Fruit fly (Drosophila melanogaster) whole organism, embryonic: ENCODE measurements around the gene MP1.
A peak's percentile ranks its signal among the peaks of the same experiment; 100 is the strongest.

Experiments used
- Ada2b ChIP-seq: fragments of 200-800 bp; sonication (Bioruptor generic); IDR thresholded peaks from 2 replicates; pipeline ENCODE4 v1.3.6; 2022; ENCODE audit warnings: missing biosample characterization, missing genetic modification characterization
- Bteb2 ChIP-seq: fragments of 200-800 bp; sonication (Bioruptor generic); optimal IDR thresholded peaks from 2 replicates; lab custom pipeline; 2016; ENCODE audit warnings: missing biosample characterization, missing genetic modification characterization
- CG11723 ChIP-seq: fragments of 200-800 bp; sonication (Bioruptor generic); optimal IDR thresholded peaks from 2 replicates; lab custom pipeline; 2017; ENCODE audit warnings: missing biosample characterization, mild to moderate bottlenecking, missing genetic modification characterization
- CG12219 ChIP-seq: fragments of 200-800 bp; sonication (Bioruptor generic); optimal IDR thresholded peaks from 3 replicates; lab custom pipeline; 2018; ENCODE audit warnings: missing biosample characterization, mild to moderate bottlenecking, missing genetic modification characterization
- CG12659 ChIP-seq: fragments of 200-800 bp; sonication (Bioruptor generic); optimal IDR thresholded peaks from 3 replicates; lab custom pipeline; 2017; ENCODE audit warnings: mild to moderate bottlenecking, missing biosample characterization, missing genetic modification reagents, missing genetic modification characterization
- CG14710 ChIP-seq: fragments of 200-800 bp; sonication (Bioruptor generic); optimal IDR thresholded peaks from 3 replicates; lab custom pipeline; 2019; ENCODE audit warnings: missing biosample characterization, mild to moderate bottlenecking, missing genetic modification characterization, moderate library complexity
- CG14965 ChIP-seq: fragments of 200-800 bp; sonication (Bioruptor generic); optimal IDR thresholded peaks from 2 replicates; lab custom pipeline; 2016; ENCODE audit warnings: missing biosample characterization, missing genetic modification characterization, borderline replicate concordance
- CG15696 ChIP-seq: fragments of 200-800 bp; sonication (Bioruptor generic); optimal IDR thresholded peaks from 2 replicates; lab custom pipeline; 2019; ENCODE audit warnings: missing biosample characterization, mild to moderate bottlenecking, missing genetic modification characterization, moderate library complexity
- CG18262 ChIP-seq: fragments of 200-800 bp; optimal IDR thresholded peaks from 3 replicates; lab custom pipeline; 2019; ENCODE audit warnings: missing biosample characterization, mild to moderate bottlenecking, missing genetic modification characterization, moderate library complexity
- CG2120 ChIP-seq: fragments of 200-800 bp; sonication (Bioruptor generic); optimal IDR thresholded peaks from 3 replicates; lab custom pipeline; 2016; ENCODE audit warnings: missing biosample characterization, missing genetic modification characterization
- CG3065 ChIP-seq: fragments of 200-800 bp; sonication (Bioruptor generic); optimal IDR thresholded peaks from 2 replicates; lab custom pipeline; 2016; ENCODE audit warnings: missing biosample characterization, missing genetic modification characterization
- CG3281 ChIP-seq: fragments of 200-800 bp; sonication (Bioruptor generic); optimal IDR thresholded peaks from 3 replicates; lab custom pipeline; 2017; ENCODE audit warnings: missing biosample characterization, mild to moderate bottlenecking, missing genetic modification characterization
- CG42726 ChIP-seq: fragments of 200-800 bp; sonication (Bioruptor generic); IDR thresholded peaks from 2 replicates; pipeline ENCODE4 v1.3.6; 2022; ENCODE audit warnings: missing biosample characterization, missing genetic modification characterization; ENCODE audit not compliant: partially characterized antibody
- CG4282 ChIP-seq: fragments of 200-800 bp; sonication (Bioruptor generic); optimal IDR thresholded peaks from 2 replicates; lab custom pipeline; 2016; ENCODE audit warnings: missing biosample characterization, missing genetic modification characterization
- CG7987 ChIP-seq: fragments of 200-800 bp; sonication (Bioruptor generic); optimal IDR thresholded peaks from 2 replicates; lab custom pipeline; 2018; ENCODE audit warnings: missing biosample characterization, mild to moderate bottlenecking, missing genetic modification characterization, moderate library complexity
- CG8944 ChIP-seq: fragments of 200-800 bp; sonication (Bioruptor generic); optimal IDR thresholded peaks from 3 replicates; lab custom pipeline; 2016; ENCODE audit warnings: missing biosample characterization, missing genetic modification characterization
- CG9609 ChIP-seq: fragments of 200-800 bp; sonication (Bioruptor generic); optimal IDR thresholded peaks from 3 replicates; lab custom pipeline; 2016; ENCODE audit warnings: missing biosample characterization, missing genetic modification characterization
- CkIIα-i1 ChIP-seq: fragments of 200-800 bp; sonication (Bioruptor generic); IDR thresholded peaks from 2 replicates; pipeline ENCODE4 v1.3.6; 2022; ENCODE audit warnings: missing biosample characterization, missing genetic modification characterization
- HHEX ChIP-seq: fragments of 200-800 bp; sonication (Bioruptor generic); optimal IDR thresholded peaks from 3 replicates; lab custom pipeline; 2017; ENCODE audit warnings: missing biosample characterization, mild to moderate bottlenecking, missing genetic modification characterization, missing genetic modification reagents
- HLH4C ChIP-seq: fragments of 200-800 bp; sonication (Bioruptor generic); IDR thresholded peaks from 3 replicates; pipeline ENCODE4 v1.3.6; 2022; ENCODE audit warnings: missing biosample characterization, missing genetic modification characterization; ENCODE audit not compliant: partially characterized antibody
- Hr51 ChIP-seq, 2 experiments: fragments of 200-800 bp; sonication (Bioruptor generic); optimal IDR thresholded peaks; 2 replicates in 1 of 2; 3 replicates in 1 of 2; lab custom pipeline; 2016 to 2018; ENCODE audit warnings: missing biosample characterization in 2 of 2, missing genetic modification characterization in 2 of 2, mild to moderate bottlenecking in 1 of 2, moderate library complexity in 1 of 2
- Med ChIP-seq: fragments of 200-800 bp; sonication (Bioruptor generic); peaks from one replicate; lab custom pipeline; 2016; ENCODE audit warnings: missing biosample characterization, missing genetic modification characterization, mild to moderate bottlenecking, inconsistent platforms, moderate library complexity
- Meics ChIP-seq: fragments of 200-800 bp; sonication (Bioruptor generic); optimal IDR thresholded peaks from 2 replicates; lab custom pipeline; 2017; ENCODE audit warnings: missing biosample characterization, mild to moderate bottlenecking, missing genetic modification characterization
- Oaz ChIP-seq: fragments of 200-800 bp; sonication (Bioruptor generic); IDR thresholded peaks from 2 replicates; pipeline ENCODE4 v1.3.6; 2022; ENCODE audit warnings: missing biosample characterization, missing genetic modification characterization
- Trl ChIP-seq, 3 experiments: fragments of >200 bp in 2 of 3; fragments of 200-800 bp in 1 of 3; sonication (Bioruptor generic) in 1 of 3; optimal IDR thresholded peaks; 2 replicates in 1 of 3; 3 replicates in 2 of 3; lab custom pipeline; 2016 to 2017; ENCODE audit warnings: missing biosample characterization in 1 of 3, missing genetic modification characterization in 1 of 3
- amos ChIP-seq: fragments of 200-800 bp; sonication (Bioruptor generic); IDR thresholded peaks from 2 replicates; pipeline ENCODE4 v1.3.6; 2022; ENCODE audit warnings: missing biosample characterization, missing genetic modification characterization; ENCODE audit not compliant: partially characterized antibody
- ap ChIP-seq: fragments of 200-800 bp; sonication (Bioruptor generic); IDR thresholded peaks from 2 replicates; pipeline ENCODE4 v1.3.6; 2022; ENCODE audit warnings: missing biosample characterization, missing genetic modification characterization
- az2 ChIP-seq: fragments of 200-800 bp; sonication (Bioruptor generic); optimal IDR thresholded peaks from 3 replicates; lab custom pipeline; 2016; ENCODE audit warnings: missing biosample characterization, missing genetic modification characterization
- br ChIP-seq: fragments of >200 bp; optimal IDR thresholded peaks from 2 replicates; lab custom pipeline; 2017
- bsh ChIP-seq, 2 experiments: fragments of 200-800 bp; sonication (Bioruptor generic); optimal IDR thresholded peaks; 2 replicates each; lab custom pipeline; 2017 to 2018; ENCODE audit warnings: mild to moderate bottlenecking in 2 of 2, missing biosample characterization in 2 of 2, missing genetic modification characterization in 2 of 2, moderate library complexity in 1 of 2
- crol ChIP-seq: fragments of 200-800 bp; sonication (Bioruptor generic); IDR thresholded peaks from 2 replicates; pipeline ENCODE4 v1.3.6; 2022; ENCODE audit warnings: missing biosample characterization, missing genetic modification characterization
- fu2 ChIP-seq: fragments of 200-800 bp; sonication (Bioruptor generic); optimal IDR thresholded peaks from 2 replicates; lab custom pipeline; 2016; ENCODE audit warnings: missing biosample characterization, missing genetic modification characterization
- grn ChIP-seq: fragments of 200-800 bp; sonication (Bioruptor generic); optimal IDR thresholded peaks from 3 replicates; lab custom pipeline; 2017; ENCODE audit warnings: missing biosample characterization, missing genetic modification characterization
- hbn ChIP-seq: fragments of 200-800 bp; sonication (Bioruptor generic); IDR thresholded peaks from 2 replicates; pipeline ENCODE4 v1.3.6; 2022; ENCODE audit warnings: missing biosample characterization, missing genetic modification characterization; ENCODE audit not compliant: partially characterized antibody
- klu ChIP-seq: fragments of 200-800 bp; sonication (Bioruptor generic); IDR thresholded peaks from 2 replicates; pipeline ENCODE4 v1.3.6; 2022; ENCODE audit warnings: missing biosample characterization, missing genetic modification characterization
- kni ChIP-seq: fragments of 200-800 bp; sonication (Bioruptor generic); optimal IDR thresholded peaks from 3 replicates; lab custom pipeline; 2017; ENCODE audit warnings: mild to moderate bottlenecking, missing biosample characterization, missing genetic modification reagents, missing genetic modification characterization
- lab ChIP-seq: fragments of 200-800 bp; sonication (Bioruptor generic); optimal IDR thresholded peaks from 3 replicates; lab custom pipeline; 2017; ENCODE audit warnings: missing biosample characterization, missing genetic modification characterization, mild to moderate bottlenecking, moderate library complexity, missing genetic modification reagents
- lov ChIP-seq, 2 experiments: fragments of 200-800 bp in 1 of 2; fragments of >200 bp in 1 of 2; sonication (Bioruptor generic) in 1 of 2; IDR thresholded peaks in 1 of 2; optimal IDR thresholded peaks in 1 of 2; 2 replicates in 1 of 2; 3 replicates in 1 of 2; pipeline versions ENCODE4 v1.3.6 to Lab custom; 2017 to 2022; ENCODE audit warnings: missing biosample characterization in 1 of 2, missing genetic modification characterization in 1 of 2
- luna ChIP-seq: fragments of 200-800 bp; sonication (Bioruptor generic); optimal IDR thresholded peaks from 2 replicates; lab custom pipeline; 2016; ENCODE audit warnings: missing biosample characterization, missing genetic modification characterization
- mam ChIP-seq: fragments of 200-800 bp; sonication (Bioruptor generic); optimal IDR thresholded peaks from 3 replicates; lab custom pipeline; 2016; ENCODE audit warnings: missing biosample characterization, missing genetic modification characterization
- mirr ChIP-seq: fragments of 200-800 bp; sonication (Bioruptor generic); optimal IDR thresholded peaks from 3 replicates; lab custom pipeline; 2018; ENCODE audit warnings: missing biosample characterization, mild to moderate bottlenecking, missing genetic modification characterization
- otp ChIP-seq: fragments of 200-800 bp; sonication (Bioruptor generic); IDR thresholded peaks from 3 replicates; pipeline ENCODE4, ENCODE4 v1.3.6; 2022; ENCODE audit warnings: missing biosample characterization, missing genetic modification characterization
- schlank ChIP-seq: fragments of 200-800 bp; sonication (Bioruptor generic); optimal IDR thresholded peaks from 2 replicates; lab custom pipeline; 2018; ENCODE audit warnings: missing biosample characterization, mild to moderate bottlenecking, missing genetic modification characterization
- shn ChIP-seq: fragments of 200-800 bp; sonication (Bioruptor generic); optimal IDR thresholded peaks from 3 replicates; lab custom pipeline; 2016; ENCODE audit warnings: missing biosample characterization, missing genetic modification characterization
- slbo ChIP-seq: fragments of 200-800 bp; sonication (Bioruptor generic); IDR thresholded peaks from 2 replicates; pipeline ENCODE4 v1.3.6; 2022; ENCODE audit warnings: missing biosample characterization, missing genetic modification characterization
- stwl ChIP-seq: fragments of 200-800 bp; sonication (Bioruptor generic); optimal IDR thresholded peaks from 3 replicates; lab custom pipeline; 2018; ENCODE audit warnings: missing biosample characterization, mild to moderate bottlenecking, missing genetic modification characterization, moderate library complexity
- sug ChIP-seq: fragments of 200-800 bp; optimal IDR thresholded peaks from 2 replicates; lab custom pipeline; 2019; ENCODE audit warnings: missing biosample characterization, mild to moderate bottlenecking, missing genetic modification characterization, moderate library complexity
- tup ChIP-seq: fragments of 200-800 bp; sonication (Bioruptor generic); optimal IDR thresholded peaks from 2 replicates; lab custom pipeline; 2016; ENCODE audit warnings: missing biosample characterization, mild to moderate bottlenecking, missing genetic modification characterization, moderate library complexity
- wdn ChIP-seq: fragments of 200-800 bp; sonication (Bioruptor generic); IDR thresholded peaks from 2 replicates; pipeline ENCODE4 v1.3.6; 2022; ENCODE audit warnings: missing biosample characterization, missing genetic modification characterization

Gene MP1

dm6 chr3R:4311067-4311723 lies 3.5 kb downstream of the MP1 start, which contains the start of gene Suv3 (continued):
- no peak for TF ChIP-seq amos (GFP tag; lab: Robert Waterston, UW)
- TF ChIP-seq CG18262 (tag; lab: Kevin White, UChicago) = peak; percentile 70
- no peak for TF ChIP-seq stwl (tag; lab: Kevin White, UChicago)
- TF ChIP-seq fu2 (GFP tag; lab: Kevin White, UChicago) = no peak
- TF ChIP-seq slbo (GFP tag; lab: Robert Waterston, UW) = peak; percentile 62; the same call in 1 of the 2 replicates
- no peak for TF ChIP-seq schlank (tag; lab: Kevin White, UChicago)
- TF ChIP-seq CG12659 (GFP tag; lab: Kevin White, UChicago) = peak; percentile 26
- no peak for TF ChIP-seq CG8944 (GFP tag; lab: Kevin White, UChicago)
- TF ChIP-seq Hr51 (GFP tag; optimal IDR thresholded peaks at IDR 0.05; lab: Kevin White, UChicago) = peak in 1 of 2 experiments; percentile 58
- no peak for TF ChIP-seq CG14965 (GFP tag; lab: Kevin White, UChicago)
- TF ChIP-seq CG14710 (tag; lab: Kevin White, UChicago) = peak; percentile 44
- TF ChIP-seq az2 (GFP tag; lab: Kevin White, UChicago) = peak; percentile 26
- TF ChIP-seq Ada2b (GFP tag; lab: Robert Waterston, UW) = no peak
- no peak for TF ChIP-seq HHEX (GFP tag; lab: Kevin White, UChicago)
- no peak for TF ChIP-seq CG42726 (GFP tag; lab: Robert Waterston, UW)
- TF ChIP-seq CG2120 (GFP tag; lab: Kevin White, UChicago) = peak; percentile 31
- no peak for TF ChIP-seq tup (GFP tag; lab: Kevin White, UChicago)
- no peak for TF ChIP-seq hbn (GFP tag; lab: Robert Waterston, UW)
- TF ChIP-seq lab (GFP tag; lab: Kevin White, UChicago) = no peak
- TF ChIP-seq grn (GFP tag; lab: Kevin White, UChicago) = no peak
- TF ChIP-seq CG7987 = no peak
- no peak for TF ChIP-seq CG4282
- no peak for TF ChIP-seq br (lab: Kevin White, UChicago)
- TF ChIP-seq crol (GFP tag; lab: Robert Waterston, UW) = no peak
- no peak for TF ChIP-seq Oaz (GFP tag; lab: Robert Waterston, UW)
- peak; percentile 7 for TF ChIP-seq CG3281 (GFP tag; lab: Kevin White, UChicago)
- TF ChIP-seq CG9609 = no peak
- TF ChIP-seq otp (GFP tag; lab: Robert Waterston, UW) = no peak
- TF ChIP-seq CG3065 (GFP tag; lab: Kevin White, UChicago) = no peak
- TF ChIP-seq bsh (GFP tag; optimal IDR thresholded peaks at IDR 0.05; lab: Kevin White, UChicago) = peak in 1 of 2 experiments; percentile 32
- TF ChIP-seq luna (GFP tag; lab: Kevin White, UChicago) = no peak
- TF ChIP-seq wdn (GFP tag; lab: Robert Waterston, UW) = no peak
- TF ChIP-seq lov (optimal IDR thresholded peaks at IDR 0.05; lab: Kevin White, UChicago) = no peak
- no peak for TF ChIP-seq lov (GFP tag; IDR thresholded peaks at IDR 0.05; lab: Robert Waterston, UW)
- no peak for TF ChIP-seq mam (GFP tag; lab: Kevin White, UChicago)
- no peak for TF ChIP-seq CG11723 (GFP tag; lab: Kevin White, UChicago)
- TF ChIP-seq sug = peak; percentile 55
- no peak for TF ChIP-seq kni (GFP tag; lab: Kevin White, UChicago)
- TF ChIP-seq shn (GFP tag; lab: Kevin White, UChicago) = no peak
- no peak for TF ChIP-seq klu (GFP tag; lab: Robert Waterston, UW)
- TF ChIP-seq CG12219 (GFP tag; lab: Kevin White, UChicago) = no peak
- no peak for TF ChIP-seq Bteb2 (GFP tag; lab: Kevin White, UChicago)
- no peak for TF ChIP-seq ap (GFP tag; lab: Robert Waterston, UW)
- TF ChIP-seq Trl (optimal IDR thresholded peaks at IDR 0.05; lab: Kevin White, UChicago) = no peak
- no peak for TF ChIP-seq Trl (GFP tag; optimal IDR thresholded peaks at IDR 0.05; lab: Kevin White, UChicago)
- peak; percentile 37 for TF ChIP-seq CG15696 (tag; lab: Kevin White, UChicago)
- TF ChIP-seq HLH4C (GFP tag; lab: Robert Waterston, UW) = no peak
- no peak for TF ChIP-seq CkIIα-i1 (GFP tag; lab: Robert Waterston, UW)
- TF ChIP-seq mirr = no peak
- peak; percentile 65 for TF ChIP-seq Med
- peak; percentile 47 for TF ChIP-seq Meics (GFP tag; lab: Kevin White, UChicago)
